Worm (Caenorhabditis elegans) whole organism, L3 larva: ENCODE measurements around the gene tsp-8.

Source experiments
- elt-2 ChIP-seq: sonication (generic microtip); optimal IDR thresholded peaks from 2 replicates; lab custom pipeline; 2016; ENCODE audit warnings: missing genetic modification reagents, mild to moderate bottlenecking, missing genetic modification characterization, missing compliant biosample characterization
- elt-3 ChIP-seq, 3 experiments: fragments of 150-350 bp in 1 of 3; sonication (generic microtip) in 2 of 3; optimal IDR thresholded peaks; 2 replicates in 2 of 3; 4 replicates in 1 of 3; lab custom pipeline; 2014 to 2017; ENCODE audit warnings: missing biosample characterization in 3 of 3, missing genetic modification characterization in 3 of 3
- lin-15B ChIP-seq: fragments of 150-350 bp; optimal IDR thresholded peaks from 2 replicates; lab custom pipeline; 2014; ENCODE audit warnings: missing biosample characterization, missing genetic modification characterization
- nfya-1 ChIP-seq: sonication (generic microtip); optimal IDR thresholded peaks from 2 replicates; lab custom pipeline; 2017; ENCODE audit warnings: missing genetic modification characterization, mild to moderate bottlenecking, missing compliant biosample characterization, antibody characterized with exemption, moderate library complexity; ENCODE audit not compliant: insufficient read depth
- nhr-11 ChIP-seq: fragments of 150-350 bp; optimal IDR thresholded peaks from 2 replicates; lab custom pipeline; 2014; ENCODE audit warnings: missing biosample characterization, missing genetic modification characterization
- nhr-237 ChIP-seq: fragments of 150-350 bp; optimal IDR thresholded peaks from 2 replicates; lab custom pipeline; 2014; ENCODE audit warnings: missing biosample characterization, missing genetic modification characterization
- nhr-76 ChIP-seq: fragments of 150-350 bp; sonication (generic microtip); optimal IDR thresholded peaks from 5 replicates; lab custom pipeline; 2014; ENCODE audit warnings: missing biosample characterization, missing genetic modification characterization
- pha-4 ChIP-seq: fragments of 150-350 bp; optimal IDR thresholded peaks from 2 replicates; lab custom pipeline; 2014; ENCODE audit warnings: missing biosample characterization, missing genetic modification reagents, missing genetic modification characterization
- unc-39 ChIP-seq: sonication (generic microtip); optimal IDR thresholded peaks from 4 replicates; lab custom pipeline; 2017; ENCODE audit warnings: missing biosample characterization, missing genetic modification characterization
- unc-62 ChIP-seq: fragments of 150-350 bp; sonication (generic microtip); optimal IDR thresholded peaks from 4 replicates; lab custom pipeline; 2014; ENCODE audit warnings: missing biosample characterization, missing genetic modification reagents, missing genetic modification characterization
- ztf-11 ChIP-seq: fragments of 150-350 bp; optimal IDR thresholded peaks from 2 replicates; lab custom pipeline; 2014; ENCODE audit warnings: missing biosample characterization, missing genetic modification characterization

ce11 chrX:14729319-14729718 is at the start of gene tsp-8:
- TF ChIP-seq nfya-1, result no peak
- no peak for TF ChIP-seq elt-3 (tag; optimal IDR thresholded peaks at IDR 0.05; lab: Kevin White, UChicago)
- TF ChIP-seq unc-62 (GFP tag; lab: Kevin White, UChicago), result no peak
- no peak for TF ChIP-seq unc-39
- no peak for TF ChIP-seq ztf-11 (tag; lab: Kevin White, UChicago)
- no peak for TF ChIP-seq nhr-237 (tag; lab: Kevin White, UChicago)
- no peak for TF ChIP-seq elt-2 (tag; lab: Kevin White, UChicago)
- no peak for TF ChIP-seq lin-15B (tag; lab: Kevin White, UChicago)
- TF ChIP-seq nhr-76, result no peak
- TF ChIP-seq pha-4 (tag; lab: Kevin White, UChicago), result no peak
- no peak for TF ChIP-seq nhr-11 (tag; lab: Kevin White, UChicago)
